Worm (Caenorhabditis elegans) whole organism, L2 larva: ENCODE data around the gene srw-22.

Experiments
- fos-1 ChIP-seq: fragments of 150-350 bp; optimal IDR thresholded peaks from 2 replicates; lab custom pipeline; 2014; ENCODE audit warnings: missing biosample characterization, missing genetic modification characterization
- gmeb-1 ChIP-seq: fragments of 150-350 bp; optimal IDR thresholded peaks from 2 replicates; lab custom pipeline; 2014; ENCODE audit warnings: missing biosample characterization, missing genetic modification characterization
- lin-11 ChIP-seq: fragments of 150-350 bp; sonication (generic microtip); optimal IDR thresholded peaks from 2 replicates; lab custom pipeline; 2014; ENCODE audit warnings: missing biosample characterization, missing genetic modification characterization, inconsistent platforms, mixed read lengths
- nhr-23 ChIP-seq: fragments of 150-350 bp; optimal IDR thresholded peaks from 2 replicates; lab custom pipeline; 2014; ENCODE audit warnings: missing biosample characterization, missing genetic modification reagents, missing genetic modification characterization
- sma-3 ChIP-seq: sonication (generic microtip); optimal IDR thresholded peaks from 2 replicates; lab custom pipeline; 2016; ENCODE audit warnings: missing genetic modification reagents, missing genetic modification characterization, missing compliant biosample characterization
- snpc-4 ChIP-seq: fragments of 150-350 bp; optimal IDR thresholded peaks from 2 replicates; lab custom pipeline; 2014; ENCODE audit warnings: missing biosample characterization, missing genetic modification characterization
- unc-39 ChIP-seq: fragments of 150-350 bp; optimal IDR thresholded peaks from 2 replicates; lab custom pipeline; 2014; ENCODE audit warnings: missing biosample characterization, missing genetic modification characterization
- unc-55 ChIP-seq: fragments of 150-350 bp; sonication (generic microtip); optimal IDR thresholded peaks from 3 replicates; lab custom pipeline; 2014; ENCODE audit warnings: missing biosample characterization, missing genetic modification reagents, missing genetic modification characterization

- TF ChIP-seq sma-3 (GFP tag; lab: Kevin White, UChicago) (no peak), unc-39 (tag; lab: Kevin White, UChicago) (no peak), lin-11 (tag; lab: Kevin White, UChicago) (no peak), snpc-4 (tag; lab: Kevin White, UChicago) (no peak), nhr-23 (tag; lab: Kevin White, UChicago) (no peak), unc-55 (no peak), gmeb-1 (tag; lab: Kevin White, UChicago) (no peak), fos-1 (tag; lab: Kevin White, UChicago) (no peak)
Measured at ce11 chrV:15221330-15221729, 47.1 kb upstream of the srw-22 start, which contains the start of gene irld-25.
